Worm (Caenorhabditis elegans) whole organism, L2 larva: ENCODE measurements around the gene ckb-2.

ENCODE experiments used
- Y55F3AM.14 ChIP-seq: fragments of 200-800 bp; sonication (Bioruptor generic); optimal IDR thresholded peaks from 2 replicates; lab custom pipeline; 2018; ENCODE audit warnings: mild to moderate bottlenecking, missing genetic modification characterization, missing compliant biosample characterization
- aly-2 ChIP-seq: fragments of 150-350 bp; optimal IDR thresholded peaks from 2 replicates; lab custom pipeline; 2014; ENCODE audit warnings: missing biosample characterization, missing genetic modification characterization
- ceh-82 ChIP-seq: fragments of 150-350 bp; optimal IDR thresholded peaks from 2 replicates; lab custom pipeline; 2014; ENCODE audit warnings: missing biosample characterization, missing genetic modification characterization
- egl-27 ChIP-seq: sonication (generic microtip); optimal IDR thresholded peaks from 3 replicates; lab custom pipeline; 2017; ENCODE audit warnings: missing biosample characterization, missing genetic modification reagents, missing genetic modification characterization

- no peak for TF ChIP-seq ceh-82 (tag; lab: Kevin White, UChicago)
- TF ChIP-seq aly-2 (tag; lab: Kevin White, UChicago) = no peak
- no peak for TF ChIP-seq egl-27 (tag; lab: Kevin White, UChicago)
- TF ChIP-seq Y55F3AM.14 = no peak
Observed at ce11 chrIII:4367649-4368048, at the start of gene ckb-2.
